Worm (Caenorhabditis elegans) whole organism, late embryonic: ENCODE measurements around the gene ZK899.6.

Experiments
- ceh-31 ChIP-seq: sonication (generic microtip); optimal IDR thresholded peaks from 2 replicates; lab custom pipeline; 2016; ENCODE audit warnings: missing genetic modification characterization, missing compliant biosample characterization
- pha-4 ChIP-seq: fragments of 150-350 bp; optimal IDR thresholded peaks from 2 replicates; lab custom pipeline; 2018; ENCODE audit warnings: missing biosample characterization, missing genetic modification reagents, missing genetic modification characterization

DNA sequence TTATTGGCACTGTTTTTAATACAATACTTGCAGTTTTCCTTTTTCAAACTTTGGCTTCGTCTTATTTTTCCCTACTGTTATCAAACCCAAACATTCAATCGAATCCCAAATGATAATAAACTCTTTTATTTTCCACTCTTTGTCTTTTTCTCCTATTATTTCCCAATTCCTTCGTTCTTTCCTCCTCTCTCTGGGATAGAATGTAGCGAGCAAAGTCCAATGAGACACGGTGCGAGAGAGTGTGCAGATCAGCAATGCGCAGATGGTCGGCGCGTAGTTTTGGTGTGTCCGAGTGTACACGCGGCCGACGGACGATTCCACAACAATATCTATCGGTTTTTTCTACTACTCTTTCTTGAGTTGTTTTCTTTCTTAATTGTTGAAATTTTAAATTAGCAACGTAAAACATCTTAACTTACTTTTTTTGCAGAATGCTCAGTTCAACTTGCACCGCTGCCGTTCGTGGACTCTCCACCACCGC lies 32.1 kb upstream of the ZK899.6 start, which contains the start of gene B0272.3:
- TF ChIP-seq pha-4 (tag; lab: Kevin White, UChicago), result no peak
- no peak for TF ChIP-seq ceh-31
